Worm (Caenorhabditis elegans): ENCODE measurements around the gene fbxa-7.

fbxa-7 gene

ce11 chrIII:2240471-2240870, 10.8 kb downstream of the fbxa-7 start, which contains the start of gene srz-56:
TSS of gene srz-56 (plus strand) at chrIII:2240771.
- TF ChIP-seq lin-11 (tag; optimal IDR thresholded peaks at IDR 0.05): no peak
- TF ChIP-seq rnt-1 (tag; optimal IDR thresholded peaks at IDR 0.05): no peak
- TF ChIP-seq Y22D7AL.16 (tag; optimal IDR thresholded peaks at IDR 0.05): no peak
- no peak for TF ChIP-seq pha-4 (tag; optimal IDR thresholded peaks at IDR 0.05)
- no peak for TF ChIP-seq unc-3 (GFP tag; conservative IDR thresholded peaks at IDR 0.05)
- no peak for TF ChIP-seq unc-3 (tag; optimal IDR thresholded peaks at IDR 0.05)

- TF ChIP-seq elt-2 (tag; optimal IDR thresholded peaks at IDR 0.05) (peak; percentile 13), rnt-1 (tag; optimal IDR thresholded peaks at IDR 0.05) (no peak)
These were observed 11.6 kb downstream of the fbxa-7 start, which contains the start of gene C39B5.10 for ce11 chrIII:2239587-2240144. TSS of gene C39B5.10 (minus strand) at chrIII:2239637.

- TF ChIP-seq tbx-2 (tag; optimal IDR thresholded peaks at IDR 0.05) (peak; percentile 53), ztf-16 (tag; optimal IDR thresholded peaks at IDR 0.05) (no peak), sox-4 (tag; optimal IDR thresholded peaks at IDR 0.05) (no peak), fkh-10 (GFP tag; optimal IDR thresholded peaks at IDR 0.05) (no peak), ceh-18 (tag; optimal IDR thresholded peaks at IDR 0.05) (no peak), ceh-31 (tag; optimal IDR thresholded peaks at IDR 0.05) (peak; percentile 33), pag-3 (tag; optimal IDR thresholded peaks at IDR 0.05; ENCODE audit: borderline replicate concordance) (no peak), npax-4 (tag; optimal IDR thresholded peaks at IDR 0.05) (no peak), dmd-4 (tag; optimal IDR thresholded peaks at IDR 0.05; ENCODE audit: borderline replicate concordance) (no peak), nfya-1 (tag; optimal IDR thresholded peaks at IDR 0.05) (no peak), hlh-30 (tag; optimal IDR thresholded peaks at IDR 0.05; ENCODE audit: insufficient read depth) (peak; percentile 65), tbx-7 (tag; optimal IDR thresholded peaks at IDR 0.05) (no peak), ref-2 (tag; optimal IDR thresholded peaks at IDR 0.05) (peak; percentile 67)
These were observed 16.9 kb downstream of the fbxa-7 start, which contains the start of gene C39B5.2 for ce11 chrIII:2234192-2234934. TSS of gene C39B5.2 (plus strand) at chrIII:2234884.

ce11 chrIII:2233399-2233798, 17.8 kb downstream of the fbxa-7 start:
- no peak for TF ChIP-seq ceh-31 (tag; optimal IDR thresholded peaks at IDR 0.05)
- TF ChIP-seq elt-2 (tag; optimal IDR thresholded peaks at IDR 0.05): peak; percentile 74

ce11 chrIII:2232360-2232759, 18.9 kb downstream of the fbxa-7 start, which contains the start of gene fbxa-47:
TSS of gene fbxa-47 (minus strand) at chrIII:2232460.
- TF ChIP-seq ceh-31 (tag; optimal IDR thresholded peaks at IDR 0.05): no peak
- no peak for TF ChIP-seq pros-1 (tag; optimal IDR thresholded peaks at IDR 0.05)
- TF ChIP-seq pqm-1 (tag; optimal IDR thresholded peaks at IDR 0.05): no peak
- no peak for TF ChIP-seq C38D4.7 (GFP tag; optimal IDR thresholded peaks at IDR 0.05)
- TF ChIP-seq eyg-1 (tag; optimal IDR thresholded peaks at IDR 0.05): no peak
- no peak for TF ChIP-seq elt-2 (tag; optimal IDR thresholded peaks at IDR 0.05)
- TF ChIP-seq F13H6.1 (tag; optimal IDR thresholded peaks at IDR 0.05): no peak
- no peak for TF ChIP-seq unc-55 (GFP tag; optimal IDR thresholded peaks at IDR 0.05)
- TF ChIP-seq hlh-6 (tag; optimal IDR thresholded peaks at IDR 0.05): no peak
- no peak for TF ChIP-seq elt-4 (tag; optimal IDR thresholded peaks at IDR 0.05)
- no peak for TF ChIP-seq pax-1 (tag; optimal IDR thresholded peaks at IDR 0.05)
- TF ChIP-seq tbx-2 (tag; optimal IDR thresholded peaks at IDR 0.05): no peak
- no peak for TF ChIP-seq hlh-15 (tag; optimal IDR thresholded peaks at IDR 0.05)
- TF ChIP-seq ztf-16 (tag; optimal IDR thresholded peaks at IDR 0.05): no peak
- no peak for TF ChIP-seq ahr-1 (tag; optimal IDR thresholded peaks at IDR 0.05)
- no peak for TF ChIP-seq unc-3 (GFP tag; conservative IDR thresholded peaks at IDR 0.05)
- TF ChIP-seq unc-3 (tag; optimal IDR thresholded peaks at IDR 0.05): no peak
